Fruit fly (Drosophila melanogaster) whole organism, embryonic: Measurements from ENCODE around the gene CG16758.

Experiments
- Atf3 ChIP-seq: fragments of 200-800 bp; sonication (Bioruptor generic); optimal IDR thresholded peaks from 3 replicates; lab custom pipeline; 2016; ENCODE audit warnings: missing biosample characterization, missing genetic modification characterization
- CG11504 ChIP-seq: fragments of 200-800 bp; sonication (Bioruptor generic); optimal IDR thresholded peaks from 3 replicates; lab custom pipeline; 2019; ENCODE audit warnings: missing biosample characterization, mild to moderate bottlenecking, missing genetic modification characterization, moderate library complexity
- CG11696 ChIP-seq: fragments of 200-800 bp; sonication (Bioruptor generic); IDR thresholded peaks from 2 replicates; pipeline ENCODE4 v1.3.6; 2022; ENCODE audit warnings: missing biosample characterization, missing genetic modification characterization
- CG12744 ChIP-seq: fragments of 200-800 bp; sonication (Bioruptor generic); optimal IDR thresholded peaks from 2 replicates; lab custom pipeline; 2016; ENCODE audit warnings: missing biosample characterization, missing genetic modification characterization
- CG13123 ChIP-seq: fragments of 200-800 bp; sonication (Bioruptor generic); optimal IDR thresholded peaks from 2 replicates; lab custom pipeline; 2016; ENCODE audit warnings: missing biosample characterization, missing genetic modification characterization
- CG13894 ChIP-seq: fragments of 200-800 bp; sonication (Bioruptor generic); optimal IDR thresholded peaks from 3 replicates; lab custom pipeline; 2018; ENCODE audit warnings: missing biosample characterization, mild to moderate bottlenecking, missing genetic modification characterization, moderate library complexity
- CG15601 ChIP-seq: fragments of 200-800 bp; sonication (Bioruptor generic); optimal IDR thresholded peaks from 3 replicates; lab custom pipeline; 2019; ENCODE audit warnings: missing biosample characterization, mild to moderate bottlenecking, missing genetic modification characterization, moderate library complexity
- CG1603 ChIP-seq: fragments of 200-800 bp; sonication (Bioruptor generic); optimal IDR thresholded peaks from 2 replicates; lab custom pipeline; 2019; ENCODE audit warnings: missing biosample characterization, mild to moderate bottlenecking, missing genetic modification characterization, moderate library complexity
- CG17359 ChIP-seq: fragments of 200-800 bp; sonication (Bioruptor generic); optimal IDR thresholded peaks from 3 replicates; lab custom pipeline; 2018; ENCODE audit warnings: missing biosample characterization, mild to moderate bottlenecking, missing genetic modification characterization, moderate library complexity
- CG18599 ChIP-seq: fragments of 200-800 bp; sonication (Bioruptor generic); optimal IDR thresholded peaks from 3 replicates; lab custom pipeline; 2017; ENCODE audit warnings: missing biosample characterization, missing genetic modification characterization, mild to moderate bottlenecking, moderate library complexity, missing genetic modification reagents
- CG32532 ChIP-seq: fragments of 200-800 bp; sonication (Bioruptor generic); IDR thresholded peaks from 2 replicates; pipeline ENCODE4 v1.3.6; 2022; ENCODE audit warnings: missing biosample characterization, missing genetic modification characterization
- CG4360 ChIP-seq: fragments of 200-800 bp; sonication (Bioruptor generic); IDR thresholded peaks from 2 replicates; pipeline ENCODE4 v1.3.6; 2022; ENCODE audit warnings: missing biosample characterization, missing genetic modification characterization
- CG43689 ChIP-seq: fragments of 200-800 bp; sonication (Bioruptor generic); IDR thresholded peaks from 2 replicates; pipeline ENCODE4 v1.3.6; 2022; ENCODE audit warnings: missing biosample characterization, missing genetic modification characterization
- CG8089 ChIP-seq: fragments of 200-800 bp; sonication (Bioruptor generic); optimal IDR thresholded peaks from 3 replicates; lab custom pipeline; 2016; ENCODE audit warnings: missing biosample characterization, missing genetic modification characterization
- CHES-1-like ChIP-seq: fragments of 200-800 bp; sonication (Bioruptor generic); optimal IDR thresholded peaks from 2 replicates; lab custom pipeline; 2016; ENCODE audit warnings: missing biosample characterization, missing genetic modification characterization
- Dbx ChIP-seq: fragments of 200-800 bp; sonication (Bioruptor generic); IDR thresholded peaks from 3 replicates; pipeline ENCODE4 v1.3.6; 2022; ENCODE audit warnings: missing biosample characterization, missing genetic modification characterization
- Deaf1 ChIP-seq: fragments of 200-800 bp; optimal IDR thresholded peaks from 3 replicates; lab custom pipeline; 2019; ENCODE audit warnings: missing biosample characterization, mild to moderate bottlenecking, missing genetic modification characterization, moderate library complexity
- Dek ChIP-seq: fragments of 200-800 bp; sonication (Bioruptor generic); optimal IDR thresholded peaks from 3 replicates; lab custom pipeline; 2019; ENCODE audit warnings: missing biosample characterization, mild to moderate bottlenecking, missing genetic modification characterization, moderate library complexity
- Drgx ChIP-seq: fragments of 200-800 bp; sonication (Bioruptor generic); IDR thresholded peaks from 2 replicates; pipeline ENCODE4 v1.3.6; 2022; ENCODE audit warnings: missing biosample characterization, missing genetic modification characterization
- Eip74EF ChIP-seq, 2 experiments: fragments of 200-800 bp in 1 of 2; fragments of >200 bp in 1 of 2; sonication (Bioruptor generic) in 1 of 2; optimal IDR thresholded peaks; 2 replicates each; lab custom pipeline; 2017 to 2019; ENCODE audit warnings: missing biosample characterization in 2 of 2, missing genetic modification characterization in 2 of 2, mild to moderate bottlenecking in 1 of 2, moderate library complexity in 1 of 2
- Ets65A ChIP-seq: fragments of 200-800 bp; sonication (Bioruptor generic); peaks from one replicate; lab custom pipeline; 2016; ENCODE audit warnings: missing biosample characterization, missing genetic modification characterization
- HHEX ChIP-seq: fragments of 200-800 bp; sonication (Bioruptor generic); optimal IDR thresholded peaks from 3 replicates; lab custom pipeline; 2017; ENCODE audit warnings: missing biosample characterization, mild to moderate bottlenecking, missing genetic modification characterization, missing genetic modification reagents
- HLH3B ChIP-seq: fragments of 200-800 bp; sonication (Bioruptor generic); IDR thresholded peaks from 2 replicates; pipeline ENCODE4 v1.3.6; 2022; ENCODE audit warnings: missing biosample characterization, missing genetic modification characterization
- Hand ChIP-seq: fragments of 200-800 bp; sonication (Bioruptor generic); optimal IDR thresholded peaks from 2 replicates; lab custom pipeline; 2017; ENCODE audit warnings: mild to moderate bottlenecking, missing biosample characterization, missing genetic modification reagents, missing genetic modification characterization
- Jarid2 ChIP-seq: fragments of 200-800 bp; sonication (Bioruptor generic); optimal IDR thresholded peaks from 3 replicates; lab custom pipeline; 2017; ENCODE audit warnings: mild to moderate bottlenecking, missing biosample characterization, missing genetic modification reagents, missing genetic modification characterization
- Med ChIP-seq: fragments of 200-800 bp; sonication (Bioruptor generic); peaks from one replicate; lab custom pipeline; 2016; ENCODE audit warnings: missing biosample characterization, missing genetic modification characterization, mild to moderate bottlenecking, inconsistent platforms, moderate library complexity
- NC2α ChIP-seq: fragments of 200-800 bp; sonication (Bioruptor generic); optimal IDR thresholded peaks from 2 replicates; lab custom pipeline; 2016; ENCODE audit warnings: missing biosample characterization, missing genetic modification characterization
- NK7.1 ChIP-seq: fragments of 200-800 bp; sonication (Bioruptor generic); optimal IDR thresholded peaks from 3 replicates; lab custom pipeline; 2016; ENCODE audit warnings: missing biosample characterization, missing genetic modification characterization
- Neu2 ChIP-seq: fragments of 200-800 bp; sonication (Bioruptor generic); optimal IDR thresholded peaks from 3 replicates; lab custom pipeline; 2016; ENCODE audit warnings: missing biosample characterization, missing genetic modification characterization, borderline replicate concordance
- Nf-YA ChIP-seq: fragments of 200-800 bp; sonication (Bioruptor generic); IDR thresholded peaks from 2 replicates; pipeline ENCODE4 v1.3.6; 2022; ENCODE audit warnings: missing biosample characterization, missing genetic modification characterization
- Pdp1 ChIP-seq, 2 experiments: fragments of 200-800 bp; sonication (Bioruptor generic); optimal IDR thresholded peaks; 3 replicates each; lab custom pipeline; 2016; ENCODE audit warnings: missing biosample characterization in 2 of 2, missing genetic modification characterization in 2 of 2, mild to moderate bottlenecking in 1 of 2, moderate library complexity in 1 of 2
- Taf1 ChIP-seq: fragments of 200-800 bp; sonication (Bioruptor generic); IDR thresholded peaks from 2 replicates; pipeline ENCODE4 v1.3.6; 2022; ENCODE audit warnings: missing biosample characterization, missing genetic modification characterization
- ara ChIP-seq: fragments of 200-800 bp; sonication (Bioruptor generic); IDR thresholded peaks from 2 replicates; pipeline ENCODE4 v1.3.6; 2022; ENCODE audit warnings: missing biosample characterization, missing genetic modification characterization
- bowl ChIP-seq: fragments of 200-800 bp; sonication (Bioruptor generic); IDR thresholded peaks from 2 replicates; pipeline ENCODE4 v1.3.6; 2022; ENCODE audit warnings: missing biosample characterization, missing genetic modification characterization
- bsh ChIP-seq, 2 experiments: fragments of 200-800 bp; sonication (Bioruptor generic); optimal IDR thresholded peaks; 2 replicates each; lab custom pipeline; 2017 to 2018; ENCODE audit warnings: mild to moderate bottlenecking in 2 of 2, missing biosample characterization in 2 of 2, missing genetic modification characterization in 2 of 2, moderate library complexity in 1 of 2
- chinmo ChIP-seq: fragments of 200-800 bp; sonication (Bioruptor generic); IDR thresholded peaks from 4 replicates; pipeline ENCODE4 v1.3.6; 2022; ENCODE audit warnings: missing biosample characterization, missing genetic modification characterization; ENCODE audit not compliant: partially characterized antibody
- dati ChIP-seq: fragments of 200-800 bp; sonication (Bioruptor generic); IDR thresholded peaks from 2 replicates; pipeline ENCODE4 v1.3.6; 2022; ENCODE audit warnings: missing biosample characterization, missing genetic modification characterization
- dmrt99B ChIP-seq: fragments of 200-800 bp; sonication (Bioruptor generic); optimal IDR thresholded peaks from 2 replicates; lab custom pipeline; 2018; ENCODE audit warnings: missing biosample characterization, mild to moderate bottlenecking, missing genetic modification characterization, moderate library complexity
- ftz-f1 ChIP-seq: fragments of 200-800 bp; sonication (Bioruptor generic); optimal IDR thresholded peaks from 2 replicates; lab custom pipeline; 2016; ENCODE audit warnings: missing biosample characterization, missing genetic modification characterization
- gcm ChIP-seq: fragments of 200-800 bp; sonication (Bioruptor generic); optimal IDR thresholded peaks from 2 replicates; lab custom pipeline; 2019; ENCODE audit warnings: missing biosample characterization, mild to moderate bottlenecking, missing genetic modification characterization, moderate library complexity
- h ChIP-seq: fragments of >200 bp; optimal IDR thresholded peaks from 2 replicates; lab custom pipeline; 2017
- ind ChIP-seq: fragments of 200-800 bp; sonication (Bioruptor generic); optimal IDR thresholded peaks from 3 replicates; lab custom pipeline; 2016; ENCODE audit warnings: missing biosample characterization, missing genetic modification characterization
- nerfin-1 ChIP-seq: fragments of 200-800 bp; sonication (Bioruptor generic); optimal IDR thresholded peaks from 3 replicates; lab custom pipeline; 2019; ENCODE audit warnings: missing biosample characterization, mild to moderate bottlenecking, missing genetic modification characterization, moderate library complexity
- nom ChIP-seq: fragments of 200-800 bp; sonication (Bioruptor generic); optimal IDR thresholded peaks from 2 replicates; lab custom pipeline; 2017; ENCODE audit warnings: missing biosample characterization, missing genetic modification characterization, mild to moderate bottlenecking, moderate library complexity, missing genetic modification reagents
- onecut ChIP-seq: fragments of 200-800 bp; sonication (Bioruptor generic); IDR thresholded peaks from 2 replicates; pipeline ENCODE4 v1.3.6; 2022; ENCODE audit warnings: missing biosample characterization, missing genetic modification characterization
- org-1 ChIP-seq: fragments of 200-800 bp; sonication (Bioruptor generic); optimal IDR thresholded peaks from 2 replicates; lab custom pipeline; 2017; ENCODE audit warnings: missing biosample characterization, missing genetic modification characterization
- sens ChIP-seq: fragments of 200-800 bp; sonication (Bioruptor generic); peaks from one replicate; lab custom pipeline; 2016; ENCODE audit warnings: missing biosample characterization, missing genetic modification characterization
- sens-2 ChIP-seq: fragments of 200-800 bp; sonication (Bioruptor generic); IDR thresholded peaks from 2 replicates; pipeline ENCODE4 v1.3.6; 2022; ENCODE audit warnings: missing biosample characterization, missing genetic modification characterization
- sob ChIP-seq: fragments of 200-800 bp; sonication (Bioruptor generic); IDR thresholded peaks from 2 replicates; pipeline ENCODE4 v1.3.6; 2022; ENCODE audit warnings: missing biosample characterization, missing genetic modification characterization
- wdn ChIP-seq: fragments of 200-800 bp; sonication (Bioruptor generic); IDR thresholded peaks from 2 replicates; pipeline ENCODE4 v1.3.6; 2022; ENCODE audit warnings: missing biosample characterization, missing genetic modification characterization
- z ChIP-seq: fragments of 200-800 bp; sonication (Bioruptor generic); IDR thresholded peaks from 3 replicates; pipeline ENCODE4 v1.3.6; 2022; ENCODE audit warnings: missing biosample characterization, missing genetic modification characterization

Gene CG16758

dm6 chr3L:2489438-2489837 lies 14.0 kb downstream of the CG16758 start (continued):
- TF ChIP-seq wdn (GFP tag; lab: Robert Waterston, UW), result no peak
- peak; percentile 11; the same call in 1 of the 2 replicates for TF ChIP-seq sens-2 (GFP tag; lab: Robert Waterston, UW)
- TF ChIP-seq CG1603, result peak; percentile 55
- TF ChIP-seq ftz-f1, result no peak
- TF ChIP-seq CHES-1-like (GFP tag; lab: Kevin White, UChicago), result peak; percentile 16
- TF ChIP-seq Nf-YA, result peak; percentile 43; the same call in 1 of the 2 replicates
- TF ChIP-seq CG11504 (tag; lab: Kevin White, UChicago), result peak; percentile 51
- TF ChIP-seq NK7.1 (GFP tag; lab: Kevin White, UChicago), result peak; percentile 22
- peak in 1 of 2 experiments; percentile 34 for TF ChIP-seq bsh (GFP tag; optimal IDR thresholded peaks at IDR 0.05; lab: Kevin White, UChicago)
- peak; percentile 45; the same call in 1 of the 2 replicates for TF ChIP-seq HLH3B (GFP tag; lab: Robert Waterston, UW)
- TF ChIP-seq CG11696 (GFP tag; lab: Robert Waterston, UW), result 0 out of 2 replicates have a peak, but pooled peaks have one; percentile 17
- TF ChIP-seq h (lab: Kevin White, UChicago), result no peak
- TF ChIP-seq Atf3 (GFP tag; lab: Kevin White, UChicago), result no peak
- peak; percentile 72 for TF ChIP-seq CG15601
- TF ChIP-seq ara (GFP tag; lab: Robert Waterston, UW), result peak; percentile 67
- TF ChIP-seq gcm, result peak; percentile 46
- TF ChIP-seq NC2α (GFP tag; lab: Kevin White, UChicago), result no peak
- peak; percentile 38 for TF ChIP-seq CG18599 (GFP tag; lab: Kevin White, UChicago)
- peak; percentile 15 for TF ChIP-seq CG12744 (GFP tag; lab: Kevin White, UChicago)
- peak; percentile 10 for TF ChIP-seq CG13123
- peak; percentile 54 for TF ChIP-seq nerfin-1 (tag; lab: Kevin White, UChicago)
- TF ChIP-seq CG4360, result no peak; the same call in 1 of the 2 replicates
- peak; percentile 51 for TF ChIP-seq dmrt99B (tag; lab: Kevin White, UChicago)
- TF ChIP-seq onecut (GFP tag; lab: Robert Waterston, UW), result peak; percentile 62
- TF ChIP-seq Dbx, result no peak
- peak in 1 of 2 experiments; percentile 14 for TF ChIP-seq Pdp1 (GFP tag; optimal IDR thresholded peaks at IDR 0.05; lab: Kevin White, UChicago)
- TF ChIP-seq dati, result no peak
- no peak for TF ChIP-seq org-1 (GFP tag; lab: Kevin White, UChicago)
- TF ChIP-seq CG17359 (tag; lab: Kevin White, UChicago), result peak; percentile 75
- TF ChIP-seq Eip74EF (GFP tag; optimal IDR thresholded peaks at IDR 0.05; lab: Kevin White, UChicago), result peak in 1 of 2 experiments; percentile 59

- peak; percentile 48 for TF ChIP-seq nom
- TF ChIP-seq bsh (GFP tag; optimal IDR thresholded peaks at IDR 0.05; lab: Kevin White, UChicago), result no peak
- no peak for TF ChIP-seq z (GFP tag; lab: Robert Waterston, UW)
- no peak for TF ChIP-seq Hand (GFP tag; lab: Kevin White, UChicago)
- TF ChIP-seq CG32532, result no peak
- no peak for TF ChIP-seq Ets65A (GFP tag; lab: Kevin White, UChicago)
- TF ChIP-seq HHEX (GFP tag; lab: Kevin White, UChicago), result no peak
- no peak for TF ChIP-seq Neu2 (GFP tag; lab: Kevin White, UChicago)
- peak; percentile 16 for TF ChIP-seq sens (GFP tag; lab: Kevin White, UChicago)
- no peak for TF ChIP-seq sob (GFP tag; lab: Robert Waterston, UW)
- TF ChIP-seq CG8089 (GFP tag; lab: Kevin White, UChicago), result no peak
- peak; percentile 48 for TF ChIP-seq Med (GFP tag; lab: Kevin White, UChicago)
- peak; percentile 96 for TF ChIP-seq Deaf1 (tag; lab: Kevin White, UChicago)
- 0 out of 4 replicates have a peak, but pooled peaks have one; percentile 28 for TF ChIP-seq chinmo (GFP tag; lab: Robert Waterston, UW)
- TF ChIP-seq Taf1 (GFP tag; lab: Robert Waterston, UW), result no peak
- TF ChIP-seq sens-2 (GFP tag; lab: Robert Waterston, UW), result no peak
- TF ChIP-seq CG43689 (GFP tag; lab: Robert Waterston, UW), result no peak
- no peak for TF ChIP-seq ind
- TF ChIP-seq Drgx (GFP tag; lab: Robert Waterston, UW), result 0 out of 2 replicates have a peak, but pooled peaks have one; percentile 24
- no peak for TF ChIP-seq Dek (tag; lab: Kevin White, UChicago)
- no peak for TF ChIP-seq CG13894 (tag; lab: Kevin White, UChicago)
- TF ChIP-seq bowl (GFP tag; lab: Robert Waterston, UW), result 0 out of 2 replicates have a peak, but pooled peaks have one; percentile 6
- TF ChIP-seq Jarid2 (GFP tag; lab: Kevin White, UChicago), result peak; percentile 12
Measured at dm6 chr3L:2488634-2489033, 14.8 kb downstream of the CG16758 start, which contains the start of gene CG1146. Gene CG1146 (plus strand): TSS chr3L:2488804.
